Fruit fly (Drosophila melanogaster): ENCODE data around the gene CRIF.

Gene CRIF

dm6 chr3L:21574296-21574745 is 5.6 kb upstream of the CRIF start:
- no peak for TF ChIP-seq Dll (optimal IDR thresholded peaks at IDR 0.05)
- no peak for TF ChIP-seq CG8478 (optimal IDR thresholded peaks at IDR 0.05)
- TF ChIP-seq pan (optimal IDR thresholded peaks at IDR 0.05) = no peak
- no peak for TF ChIP-seq usp (GFP tag; optimal IDR thresholded peaks at IDR 0.05)
- TF ChIP-seq EcR (GFP tag; optimal IDR thresholded peaks at IDR 0.05) = no peak
- no peak for TF ChIP-seq psq (optimal IDR thresholded peaks at IDR 0.05)

- no peak for TF ChIP-seq EcR (GFP tag; optimal IDR thresholded peaks at IDR 0.05)
- no peak for TF ChIP-seq usp (GFP tag; optimal IDR thresholded peaks at IDR 0.05)
- TF ChIP-seq pan (optimal IDR thresholded peaks at IDR 0.05) = no peak
- TF ChIP-seq psq (optimal IDR thresholded peaks at IDR 0.05) = no peak
- TF ChIP-seq CG8478 (optimal IDR thresholded peaks at IDR 0.05) = no peak
- no peak for TF ChIP-seq Dll (optimal IDR thresholded peaks at IDR 0.05)
These were observed 5.1 kb upstream of the CRIF start, which contains the start of gene EMC10 for dm6 chr3L:21573831-21574230. EMC10 (plus strand) TSS chr3L:21574131.

- no peak for TF ChIP-seq usp (GFP tag; optimal IDR thresholded peaks at IDR 0.05)
These were observed 444 bp downstream of the CRIF start for dm6 chr3L:21568254-21568653.

- TF ChIP-seq Dll (optimal IDR thresholded peaks at IDR 0.05) (no peak), pan (optimal IDR thresholded peaks at IDR 0.05) (no peak), psq (optimal IDR thresholded peaks at IDR 0.05) (no peak), EcR (GFP tag; optimal IDR thresholded peaks at IDR 0.05) (no peak), usp (GFP tag; optimal IDR thresholded peaks at IDR 0.05) (no peak), CG8478 (optimal IDR thresholded peaks at IDR 0.05) (no peak)
These were observed 3.6 kb downstream of the CRIF start, which contains the start of gene CG7634 for dm6 chr3L:21565126-21565525. CG7634 (plus strand) TSS chr3L:21565426.

- TF ChIP-seq usp (GFP tag; optimal IDR thresholded peaks at IDR 0.05) = no peak
- no peak for TF ChIP-seq pan (optimal IDR thresholded peaks at IDR 0.05)
- no peak for TF ChIP-seq CG8478 (optimal IDR thresholded peaks at IDR 0.05)
- TF ChIP-seq Dll (optimal IDR thresholded peaks at IDR 0.05) = no peak
- no peak for TF ChIP-seq EcR (GFP tag; optimal IDR thresholded peaks at IDR 0.05)
- no peak for TF ChIP-seq psq (optimal IDR thresholded peaks at IDR 0.05)
These were observed 6.6 kb downstream of the CRIF start, which contains the start of gene CapaR for dm6 chr3L:21562081-21562480. CapaR (minus strand) TSS chr3L:21562181.

- TF ChIP-seq CG8478 (optimal IDR thresholded peaks at IDR 0.05) (no peak), psq (optimal IDR thresholded peaks at IDR 0.05) (no peak), usp (GFP tag; optimal IDR thresholded peaks at IDR 0.05) (no peak), pan (optimal IDR thresholded peaks at IDR 0.05) (no peak), EcR (GFP tag; optimal IDR thresholded peaks at IDR 0.05) (no peak), Dll (optimal IDR thresholded peaks at IDR 0.05) (no peak)
These were observed 10.4 kb downstream of the CRIF start, which contains the start of gene CG7173 for dm6 chr3L:21558176-21558871. CG7173 (minus strand) TSS chr3L:21558226.

dm6 chr3L:21554752-21555151 is 13.9 kb downstream of the CRIF start, which contains the start of gene Wnk:
Wnk (minus strand) TSS chr3L:21554928.
- TF ChIP-seq EcR (GFP tag; optimal IDR thresholded peaks at IDR 0.05) (no peak), CG8478 (optimal IDR thresholded peaks at IDR 0.05) (no peak), Dll (optimal IDR thresholded peaks at IDR 0.05) (no peak)

- TF ChIP-seq usp (GFP tag; optimal IDR thresholded peaks at IDR 0.05) (no peak), EcR (GFP tag; optimal IDR thresholded peaks at IDR 0.05) (no peak), psq (optimal IDR thresholded peaks at IDR 0.05) (no peak), CG8478 (optimal IDR thresholded peaks at IDR 0.05) (no peak), Dll (optimal IDR thresholded peaks at IDR 0.05) (no peak), pan (optimal IDR thresholded peaks at IDR 0.05) (no peak)
These were observed 26.6 kb downstream of the CRIF start, which contains the start of gene CG33290 for dm6 chr3L:21542059-21542458. CG33290 (plus strand) TSS chr3L:21542359.

- TF ChIP-seq EcR (GFP tag; optimal IDR thresholded peaks at IDR 0.05) (no peak), Dll (optimal IDR thresholded peaks at IDR 0.05) (no peak), usp (GFP tag; optimal IDR thresholded peaks at IDR 0.05) (no peak), psq (optimal IDR thresholded peaks at IDR 0.05) (no peak), CG8478 (optimal IDR thresholded peaks at IDR 0.05) (no peak), pan (optimal IDR thresholded peaks at IDR 0.05) (no peak)
These were observed 29.2 kb downstream of the CRIF start, which contains the start of the genes COX8 and VhaM9.7-b for dm6 chr3L:21539245-21540196. COX8 (minus strand) TSS chr3L:21539447. VhaM9.7-b (plus strand) TSS chr3L:21539862.

dm6 chr3L:21538893-21539244 is 29.8 kb downstream of the CRIF start:
- TF ChIP-seq psq (optimal IDR thresholded peaks at IDR 0.05) (no peak), EcR (GFP tag; optimal IDR thresholded peaks at IDR 0.05) (no peak), pan (optimal IDR thresholded peaks at IDR 0.05) (no peak), usp (GFP tag; optimal IDR thresholded peaks at IDR 0.05) (no peak), CG8478 (optimal IDR thresholded peaks at IDR 0.05) (no peak), Dll (optimal IDR thresholded peaks at IDR 0.05) (no peak)

- no peak for TF ChIP-seq Dll (optimal IDR thresholded peaks at IDR 0.05)
- TF ChIP-seq psq (optimal IDR thresholded peaks at IDR 0.05) = no peak
- TF ChIP-seq CG8478 (optimal IDR thresholded peaks at IDR 0.05) = no peak
- TF ChIP-seq usp (GFP tag; optimal IDR thresholded peaks at IDR 0.05) = no peak
- no peak for TF ChIP-seq pan (optimal IDR thresholded peaks at IDR 0.05)
- TF ChIP-seq EcR (GFP tag; optimal IDR thresholded peaks at IDR 0.05) = no peak
These were observed 31.8 kb downstream of the CRIF start, which contains the start of gene Rpn10 for dm6 chr3L:21536857-21537256. Rpn10 (plus strand) TSS chr3L:21537000.

- no peak for TF ChIP-seq CG8478 (optimal IDR thresholded peaks at IDR 0.05)
- TF ChIP-seq Dll (optimal IDR thresholded peaks at IDR 0.05) = no peak
- no peak for TF ChIP-seq usp (GFP tag; optimal IDR thresholded peaks at IDR 0.05)
- no peak for TF ChIP-seq pan (optimal IDR thresholded peaks at IDR 0.05)
- no peak for TF ChIP-seq EcR (GFP tag; optimal IDR thresholded peaks at IDR 0.05)
- TF ChIP-seq psq (optimal IDR thresholded peaks at IDR 0.05) = no peak
These were observed 34.3 kb downstream of the CRIF start, which contains the start of gene ppk5 for dm6 chr3L:21534360-21534759. ppk5 (plus strand) TSS chr3L:21534660.
